Fruit fly (Drosophila melanogaster) whole organism, embryonic: ENCODE results near the gene CG10431.

Source experiments
- Adf1 ChIP-seq: fragments of 200-800 bp; sonication (Bioruptor generic); IDR thresholded peaks from 2 replicates; pipeline ENCODE4 v1.3.6; 2022; ENCODE audit warnings: missing biosample characterization, missing genetic modification characterization
- Blimp-1 ChIP-seq: fragments of 200-800 bp; sonication (Bioruptor generic); optimal IDR thresholded peaks from 3 replicates; lab custom pipeline; 2018; ENCODE audit warnings: missing biosample characterization, missing genetic modification characterization, mild to moderate bottlenecking, moderate library complexity, missing genetic modification reagents
- CG12104 ChIP-seq: fragments of 200-800 bp; sonication (Bioruptor generic); optimal IDR thresholded peaks from 3 replicates; lab custom pipeline; 2016; ENCODE audit warnings: missing biosample characterization, missing genetic modification characterization
- CG14667 ChIP-seq: fragments of 200-800 bp; sonication (Bioruptor generic); IDR thresholded peaks from 2 replicates; pipeline ENCODE4 v1.3.6; 2022; ENCODE audit warnings: missing biosample characterization, missing genetic modification characterization
- CG15696 ChIP-seq: fragments of 200-800 bp; sonication (Bioruptor generic); optimal IDR thresholded peaks from 2 replicates; lab custom pipeline; 2019; ENCODE audit warnings: missing biosample characterization, mild to moderate bottlenecking, missing genetic modification characterization, moderate library complexity
- CG17829 ChIP-seq: fragments of 200-800 bp; optimal IDR thresholded peaks from 2 replicates; lab custom pipeline; 2019; ENCODE audit warnings: missing biosample characterization, mild to moderate bottlenecking, missing genetic modification characterization, moderate library complexity
- CG18764 ChIP-seq: fragments of 200-800 bp; sonication (Bioruptor generic); optimal IDR thresholded peaks from 3 replicates; lab custom pipeline; 2016; ENCODE audit warnings: missing biosample characterization, missing genetic modification characterization
- CG2199 ChIP-seq: fragments of 200-800 bp; sonication (Bioruptor generic); IDR thresholded peaks from 3 replicates; pipeline ENCODE4 v1.3.6; 2022; ENCODE audit warnings: missing biosample characterization, missing genetic modification characterization
- CG2678 ChIP-seq: fragments of 200-800 bp; sonication (Bioruptor generic); optimal IDR thresholded peaks from 3 replicates; lab custom pipeline; 2019; ENCODE audit warnings: missing biosample characterization, mild to moderate bottlenecking, missing genetic modification characterization, moderate library complexity
- CG30403 ChIP-seq: fragments of 200-800 bp; sonication (Bioruptor generic); optimal IDR thresholded peaks from 3 replicates; lab custom pipeline; 2016; ENCODE audit warnings: missing biosample characterization, missing genetic modification characterization
- CG31441 ChIP-seq: fragments of 200-800 bp; sonication (Bioruptor generic); IDR thresholded peaks from 2 replicates; pipeline ENCODE4 v1.3.6; 2022; ENCODE audit warnings: missing biosample characterization, missing genetic modification characterization
- CG42726 ChIP-seq: fragments of 200-800 bp; sonication (Bioruptor generic); IDR thresholded peaks from 2 replicates; pipeline ENCODE4 v1.3.6; 2022; ENCODE audit warnings: missing biosample characterization, missing genetic modification characterization; ENCODE audit not compliant: partially characterized antibody
- CG43689 ChIP-seq: fragments of 200-800 bp; sonication (Bioruptor generic); IDR thresholded peaks from 2 replicates; pipeline ENCODE4 v1.3.6; 2022; ENCODE audit warnings: missing biosample characterization, missing genetic modification characterization
- CG6272 ChIP-seq: fragments of 200-800 bp; sonication (Bioruptor generic); IDR thresholded peaks from 2 replicates; pipeline ENCODE4 v1.3.6; 2022; ENCODE audit warnings: missing biosample characterization, missing genetic modification characterization
- CG8089 ChIP-seq: fragments of 200-800 bp; sonication (Bioruptor generic); optimal IDR thresholded peaks from 3 replicates; lab custom pipeline; 2016; ENCODE audit warnings: missing biosample characterization, missing genetic modification characterization
- CG8281 ChIP-seq: fragments of 200-800 bp; sonication (Bioruptor generic); optimal IDR thresholded peaks from 2 replicates; lab custom pipeline; 2018; ENCODE audit warnings: missing biosample characterization, mild to moderate bottlenecking, missing genetic modification characterization, moderate library complexity
- CG8290 ChIP-seq, 3 experiments: fragments of 200-800 bp; sonication (Bioruptor generic); optimal IDR thresholded peaks; 2 replicates each; lab custom pipeline; 2016 to 2019; ENCODE audit warnings: missing biosample characterization in 3 of 3, missing genetic modification characterization in 3 of 3, mild to moderate bottlenecking in 2 of 3, moderate library complexity in 1 of 3
- CHES-1-like ChIP-seq: fragments of 200-800 bp; sonication (Bioruptor generic); optimal IDR thresholded peaks from 2 replicates; lab custom pipeline; 2016; ENCODE audit warnings: missing biosample characterization, missing genetic modification characterization
- D ChIP-seq, 2 experiments: fragments of 200-800 bp in 1 of 2; fragments of >200 bp in 1 of 2; sonication (Bioruptor generic) in 1 of 2; optimal IDR thresholded peaks; 2 replicates in 1 of 2; 3 replicates in 1 of 2; lab custom pipeline; 2017; ENCODE audit warnings: mild to moderate bottlenecking in 1 of 2, missing biosample characterization in 1 of 2, missing genetic modification characterization in 1 of 2, missing genetic modification reagents in 1 of 2
- Fer2 ChIP-seq: fragments of 200-800 bp; sonication (Bioruptor generic); optimal IDR thresholded peaks from 2 replicates; lab custom pipeline; 2018; ENCODE audit warnings: missing biosample characterization, mild to moderate bottlenecking, missing genetic modification characterization, moderate library complexity
- HHEX ChIP-seq: fragments of 200-800 bp; sonication (Bioruptor generic); optimal IDR thresholded peaks from 3 replicates; lab custom pipeline; 2017; ENCODE audit warnings: missing biosample characterization, mild to moderate bottlenecking, missing genetic modification characterization, missing genetic modification reagents
- HLH54F ChIP-seq: fragments of 200-800 bp; sonication (Bioruptor generic); optimal IDR thresholded peaks from 3 replicates; lab custom pipeline; 2016; ENCODE audit warnings: missing biosample characterization, missing genetic modification characterization
- Lhr ChIP-seq: fragments of 200-800 bp; sonication (Bioruptor generic); optimal IDR thresholded peaks from 3 replicates; lab custom pipeline; 2017; ENCODE audit warnings: mild to moderate bottlenecking, missing biosample characterization, missing genetic modification reagents, missing genetic modification characterization
- MESR4 ChIP-seq: fragments of 200-800 bp; sonication (Bioruptor generic); optimal IDR thresholded peaks from 2 replicates; lab custom pipeline; 2018; ENCODE audit warnings: missing biosample characterization, mild to moderate bottlenecking, missing genetic modification characterization, moderate library complexity
- Myb ChIP-seq: fragments of 200-800 bp; sonication (Bioruptor generic); optimal IDR thresholded peaks from 2 replicates; lab custom pipeline; 2016; ENCODE audit warnings: missing biosample characterization, missing genetic modification characterization
- NfI ChIP-seq: fragments of 200-800 bp; sonication (Bioruptor generic); optimal IDR thresholded peaks from 3 replicates; lab custom pipeline; 2018; ENCODE audit warnings: missing biosample characterization, mild to moderate bottlenecking, missing genetic modification characterization, moderate library complexity
- Oaz ChIP-seq: fragments of 200-800 bp; sonication (Bioruptor generic); IDR thresholded peaks from 2 replicates; pipeline ENCODE4 v1.3.6; 2022; ENCODE audit warnings: missing biosample characterization, missing genetic modification characterization
- Ravus ChIP-seq: fragments of 200-800 bp; sonication (Bioruptor generic); IDR thresholded peaks from 2 replicates; pipeline ENCODE4 v1.3.6; 2022; ENCODE audit warnings: missing biosample characterization, missing genetic modification characterization
- Spps ChIP-seq: fragments of 200-800 bp; sonication (Bioruptor generic); optimal IDR thresholded peaks from 2 replicates; lab custom pipeline; 2018; ENCODE audit warnings: missing biosample characterization, mild to moderate bottlenecking, missing genetic modification characterization
- Trl ChIP-seq, 3 experiments: fragments of >200 bp in 2 of 3; fragments of 200-800 bp in 1 of 3; sonication (Bioruptor generic) in 1 of 3; optimal IDR thresholded peaks; 2 replicates in 1 of 3; 3 replicates in 2 of 3; lab custom pipeline; 2016 to 2017; ENCODE audit warnings: missing biosample characterization in 1 of 3, missing genetic modification characterization in 1 of 3
- ap ChIP-seq: fragments of 200-800 bp; sonication (Bioruptor generic); IDR thresholded peaks from 2 replicates; pipeline ENCODE4 v1.3.6; 2022; ENCODE audit warnings: missing biosample characterization, missing genetic modification characterization
- ara ChIP-seq: fragments of 200-800 bp; sonication (Bioruptor generic); IDR thresholded peaks from 2 replicates; pipeline ENCODE4 v1.3.6; 2022; ENCODE audit warnings: missing biosample characterization, missing genetic modification characterization
- ash1 ChIP-seq: fragments of 200-800 bp; sonication (Bioruptor generic); optimal IDR thresholded peaks from 2 replicates; lab custom pipeline; 2018; ENCODE audit warnings: missing biosample characterization, mild to moderate bottlenecking, missing genetic modification characterization
- az2 ChIP-seq: fragments of 200-800 bp; sonication (Bioruptor generic); optimal IDR thresholded peaks from 3 replicates; lab custom pipeline; 2016; ENCODE audit warnings: missing biosample characterization, missing genetic modification characterization
- br ChIP-seq: fragments of >200 bp; optimal IDR thresholded peaks from 2 replicates; lab custom pipeline; 2017
- cas ChIP-seq: fragments of 200-800 bp; sonication (Bioruptor generic); IDR thresholded peaks from 2 replicates; pipeline ENCODE4 v1.3.6; 2022; ENCODE audit warnings: missing biosample characterization, missing genetic modification characterization
- ci ChIP-seq: fragments of 200-800 bp; sonication (Bioruptor generic); IDR thresholded peaks from 3 replicates; pipeline ENCODE4 v1.3.6; 2022; ENCODE audit warnings: missing biosample characterization, missing genetic modification characterization
- dmrt11E ChIP-seq: fragments of 200-800 bp; sonication (Bioruptor generic); optimal IDR thresholded peaks from 3 replicates; lab custom pipeline; 2018; ENCODE audit warnings: missing biosample characterization, mild to moderate bottlenecking, missing genetic modification characterization, moderate library complexity
- dpn ChIP-seq, 2 experiments: fragments of 200-800 bp; sonication (Bioruptor generic); optimal IDR thresholded peaks; 3 replicates each; lab custom pipeline; 2016; ENCODE audit warnings: missing biosample characterization in 2 of 2, missing genetic modification characterization in 2 of 2
- gfzf ChIP-seq: fragments of 200-800 bp; sonication (Bioruptor generic); optimal IDR thresholded peaks from 2 replicates; lab custom pipeline; 2016; ENCODE audit warnings: missing biosample characterization, mild to moderate bottlenecking, missing genetic modification characterization, moderate library complexity
- her ChIP-seq: fragments of 200-800 bp; sonication (Bioruptor generic); optimal IDR thresholded peaks from 2 replicates; lab custom pipeline; 2016; ENCODE audit warnings: missing biosample characterization, missing genetic modification characterization
- hkb ChIP-seq, 2 experiments: fragments of 200-800 bp in 1 of 2; fragments of >200 bp in 1 of 2; sonication (Bioruptor generic) in 1 of 2; IDR thresholded peaks in 1 of 2; optimal IDR thresholded peaks in 1 of 2; 2 replicates each; pipeline versions ENCODE4 v1.3.6 to Lab custom; 2017 to 2022; ENCODE audit warnings: missing biosample characterization in 1 of 2, missing genetic modification characterization in 1 of 2
- row ChIP-seq: fragments of 200-800 bp; sonication (Bioruptor generic); IDR thresholded peaks from 3 replicates; pipeline ENCODE4 v1.3.6; 2022; ENCODE audit warnings: missing biosample characterization, missing genetic modification characterization
- salm ChIP-seq: fragments of 200-800 bp; sonication (Bioruptor generic); optimal IDR thresholded peaks from 2 replicates; lab custom pipeline; 2018; ENCODE audit warnings: missing biosample characterization, mild to moderate bottlenecking, missing genetic modification characterization
- shn ChIP-seq: fragments of 200-800 bp; sonication (Bioruptor generic); optimal IDR thresholded peaks from 3 replicates; lab custom pipeline; 2016; ENCODE audit warnings: missing biosample characterization, missing genetic modification characterization
- wdn ChIP-seq: fragments of 200-800 bp; sonication (Bioruptor generic); IDR thresholded peaks from 2 replicates; pipeline ENCODE4 v1.3.6; 2022; ENCODE audit warnings: missing biosample characterization, missing genetic modification characterization
- zfh1 ChIP-seq: fragments of 200-800 bp; sonication (Bioruptor generic); IDR thresholded peaks from 3 replicates; pipeline ENCODE4 v1.3.6; 2022; ENCODE audit warnings: missing biosample characterization, missing genetic modification characterization

CG10431 gene

dm6 chr2L:19014032-19014880 lies 39.7 kb downstream of the CG10431 start (continued):
- TF ChIP-seq HLH54F (GFP tag; lab: Kevin White, UChicago) (peak; percentile 10), ap (GFP tag; lab: Robert Waterston, UW) (0 out of 2 replicates have a peak, but pooled peaks have one; percentile 24), CG17829 (tag; lab: Kevin White, UChicago) (peak; percentile 68), CG15696 (tag; lab: Kevin White, UChicago) (peak; percentile 26), CG31441 (peak; percentile 84), hkb (optimal IDR thresholded peaks at IDR 0.05; lab: Kevin White, UChicago) (no peak), hkb (GFP tag; IDR thresholded peaks at IDR 0.05; lab: Robert Waterston, UW) (peak; percentile 73), salm (tag; lab: Kevin White, UChicago) (peak; percentile 39), ara (GFP tag; lab: Robert Waterston, UW) (no peak; the same call in 1 of the 2 replicates), Fer2 (tag; lab: Kevin White, UChicago) (peak; percentile 31), CHES-1-like (no peak), Oaz (GFP tag; lab: Robert Waterston, UW) (peak; percentile 60), zfh1 (GFP tag; lab: Robert Waterston, UW) (peak; percentile 8; the same call in 1 of the 3 replicates), Spps (tag; lab: Kevin White, UChicago) (no peak), CG30403 (GFP tag; lab: Kevin White, UChicago) (peak; percentile 73), CG42726 (GFP tag; lab: Robert Waterston, UW) (no peak), CG12104 (GFP tag; lab: Kevin White, UChicago) (peak; percentile 49), MESR4 (GFP tag; lab: Kevin White, UChicago) (no peak), CG14667 (GFP tag; lab: Robert Waterston, UW) (peak; percentile 33; the same call in 1 of the 2 replicates), HHEX (peak; percentile 73), her (GFP tag; lab: Kevin White, UChicago) (no peak), shn (no peak), CG6272 (GFP tag; lab: Robert Waterston, UW) (no peak), Myb (GFP tag; lab: Kevin White, UChicago) (peak; percentile 4), Ravus (no peak), wdn (peak; percentile 42; the same call in 1 of the 2 replicates), Blimp-1 (GFP tag; lab: Kevin White, UChicago) (peak; percentile 70), cas (GFP tag; lab: Robert Waterston, UW) (no peak), CG8290 (GFP tag; optimal IDR thresholded peaks at IDR 0.05; lab: Kevin White, UChicago) (no peak), CG8290 (tag; optimal IDR thresholded peaks at IDR 0.05; lab: Kevin White, UChicago) (peak in 1 of 2 experiments; percentile 25), Adf1 (GFP tag; lab: Robert Waterston, UW) (no peak), gfzf (GFP tag; lab: Kevin White, UChicago) (no peak), Trl (optimal IDR thresholded peaks at IDR 0.05; lab: Kevin White, UChicago) (no peak), Trl (GFP tag; optimal IDR thresholded peaks at IDR 0.05; lab: Kevin White, UChicago) (no peak), ci (peak; percentile 17; the same call in 1 of the 3 replicates), dpn (GFP tag; optimal IDR thresholded peaks at IDR 0.05; lab: Kevin White, UChicago) (peak; percentile 29 to 37), br (lab: Kevin White, UChicago) (no peak), CG2678 (tag; lab: Kevin White, UChicago) (peak; percentile 92), az2 (peak; percentile 63), CG18764 (peak; percentile 24), row (GFP tag; lab: Robert Waterston, UW) (peak; percentile 82), CG8281 (tag; lab: Kevin White, UChicago) (peak; percentile 59), CG43689 (GFP tag; lab: Robert Waterston, UW) (no peak), NfI (GFP tag; lab: Kevin White, UChicago) (peak; percentile 84), ash1 (GFP tag; lab: Kevin White, UChicago) (no peak), dmrt11E (no peak), CG8089 (GFP tag; lab: Kevin White, UChicago) (no peak), CG2199 (GFP tag; lab: Robert Waterston, UW) (no peak), Lhr (GFP tag; lab: Kevin White, UChicago) (no peak), D (optimal IDR thresholded peaks at IDR 0.05; lab: Kevin White, UChicago) (no peak), D (GFP tag; optimal IDR thresholded peaks at IDR 0.05; lab: Kevin White, UChicago) (peak; percentile 69)
